Worm (Caenorhabditis elegans) whole organism, young adult: ENCODE results near the gene cpr-3.

Experiments used
- F10E7.11 ChIP-seq: sonication (generic microtip); optimal IDR thresholded peaks from 2 replicates; lab custom pipeline; 2017; ENCODE audit warnings: mild to moderate bottlenecking, missing genetic modification characterization, moderate library complexity, missing compliant biosample characterization
- F22D6.2 ChIP-seq: sonication (generic microtip); optimal IDR thresholded peaks from 2 replicates; lab custom pipeline; 2016; ENCODE audit warnings: mild to moderate bottlenecking, missing genetic modification characterization, missing compliant biosample characterization
- K12H6.12 ChIP-seq: fragments of 200-800 bp; sonication (Bioruptor generic); optimal IDR thresholded peaks from 2 replicates; lab custom pipeline; 2018; ENCODE audit warnings: mild to moderate bottlenecking, missing genetic modification characterization, missing compliant biosample characterization
- T26A5.8 ChIP-seq: sonication (generic microtip); optimal IDR thresholded peaks from 2 replicates; lab custom pipeline; 2016; ENCODE audit warnings: missing genetic modification characterization, missing compliant biosample characterization
- akir-1 ChIP-seq: fragments of 200-800 bp; sonication (Bioruptor generic); optimal IDR thresholded peaks from 2 replicates; lab custom pipeline; 2018; ENCODE audit warnings: mild to moderate bottlenecking, missing genetic modification characterization, moderate library complexity, missing compliant biosample characterization
- dpl-1 ChIP-seq: fragments of 150-350 bp; optimal IDR thresholded peaks from 2 replicates; lab custom pipeline; 2014; ENCODE audit warnings: missing biosample characterization, missing genetic modification reagents, missing genetic modification characterization
- hlh-26 ChIP-seq: fragments of 200-800 bp; sonication (Bioruptor generic); conservative IDR thresholded peaks from 2 replicates; pipeline ENCODE4 v1.3.6; 2022; ENCODE audit warnings: missing genetic modification reagents, missing genetic modification characterization, missing compliant biosample characterization
- lir-1 ChIP-seq: fragments of 200-800 bp; sonication (Bioruptor generic); conservative IDR thresholded peaks from 2 replicates; pipeline ENCODE4 v1.3.6; 2022; ENCODE audit warnings: missing genetic modification reagents, missing genetic modification characterization, missing compliant biosample characterization
- mxl-1 ChIP-seq: sonication (generic microtip); optimal IDR thresholded peaks from 2 replicates; lab custom pipeline; 2016; ENCODE audit warnings: missing genetic modification characterization, missing compliant biosample characterization
- nfya-1 ChIP-seq: sonication (generic microtip); optimal IDR thresholded peaks from 2 replicates; lab custom pipeline; 2017; ENCODE audit warnings: antibody characterized with exemption, missing compliant biosample characterization, missing genetic modification characterization, borderline replicate concordance; ENCODE audit not compliant: insufficient read depth
- sea-2 ChIP-seq: fragments of 200-800 bp; sonication (Bioruptor generic); IDR thresholded peaks from 2 replicates; pipeline ENCODE4 v1.3.6; 2022; ENCODE audit warnings: missing genetic modification characterization, missing compliant biosample characterization
- sptf-2 ChIP-seq: fragments of 200-800 bp; sonication (Bioruptor generic); optimal IDR thresholded peaks from 2 replicates; lab custom pipeline; 2018; ENCODE audit warnings: mild to moderate bottlenecking, missing genetic modification characterization, missing compliant biosample characterization
- unc-62 ChIP-seq: fragments of 150-350 bp; optimal IDR thresholded peaks from 2 replicates; lab custom pipeline; 2014; ENCODE audit warnings: missing biosample characterization, missing genetic modification reagents, missing genetic modification characterization

- TF ChIP-seq mxl-1 (no peak), sptf-2 (GFP tag; lab: Kevin White, UChicago) (no peak), hlh-26 (GFP tag; lab: Robert Waterston, UW) (no peak), akir-1 (GFP tag; lab: Kevin White, UChicago) (no peak), F10E7.11 (tag; lab: Kevin White, UChicago) (no peak), F22D6.2 (no peak), sea-2 (no peak), T26A5.8 (no peak), dpl-1 (no peak), nfya-1 (tag; lab: Kevin White, UChicago) (no peak), lir-1 (GFP tag; lab: Robert Waterston, UW) (no peak), unc-62 (GFP tag; lab: Kevin White, UChicago) (no peak), K12H6.12 (tag; lab: Kevin White, UChicago) (no peak)
Measured at ce11 chrV:15293865-15294264, 4.6 kb downstream of the cpr-3 start, which contains the start of gene str-96.
